Worm (Caenorhabditis elegans) whole organism, L3 larva: Measurements from ENCODE around the gene fbxc-54.

Experiments
- ZK546.5 ChIP-seq: sonication (generic microtip); optimal IDR thresholded peaks from 2 replicates; lab custom pipeline; 2017; ENCODE audit warnings: missing biosample characterization, missing genetic modification characterization
- ama-1 ChIP-seq: fragments of 150-350 bp; optimal IDR thresholded peaks from 2 replicates; lab custom pipeline; 2018
- ceh-16 ChIP-seq: sonication (generic microtip); optimal IDR thresholded peaks from 2 replicates; lab custom pipeline; 2017; ENCODE audit warnings: missing biosample characterization, missing genetic modification characterization
- ceh-82 ChIP-seq: fragments of 150-350 bp; optimal IDR thresholded peaks from 2 replicates; lab custom pipeline; 2014; ENCODE audit warnings: missing biosample characterization, missing genetic modification characterization
- eor-1 ChIP-seq, 2 experiments: fragments of 150-350 bp; optimal IDR thresholded peaks; 2 replicates each; lab custom pipeline; 2014 to 2018; ENCODE audit warnings: missing biosample characterization in 2 of 2, missing genetic modification characterization in 2 of 2
- fos-1 ChIP-seq: fragments of 150-350 bp; optimal IDR thresholded peaks from 2 replicates; lab custom pipeline; 2014; ENCODE audit warnings: missing biosample characterization, missing genetic modification characterization
- lin-15B ChIP-seq: fragments of 150-350 bp; optimal IDR thresholded peaks from 2 replicates; lab custom pipeline; 2014; ENCODE audit warnings: missing biosample characterization, missing genetic modification characterization
- lin-39 ChIP-seq: fragments of 150-350 bp; optimal IDR thresholded peaks from 2 replicates; lab custom pipeline; 2018; ENCODE audit warnings: missing biosample characterization, missing genetic modification reagents, missing genetic modification characterization
- mdl-1 ChIP-seq: fragments of 150-350 bp; optimal IDR thresholded peaks from 2 replicates; lab custom pipeline; 2014; ENCODE audit warnings: missing biosample characterization, missing genetic modification characterization
- nhr-11 ChIP-seq: fragments of 150-350 bp; optimal IDR thresholded peaks from 2 replicates; lab custom pipeline; 2014; ENCODE audit warnings: missing biosample characterization, missing genetic modification characterization
- nhr-25 ChIP-seq: sonication (generic microtip); optimal IDR thresholded peaks from 2 replicates; lab custom pipeline; 2017; ENCODE audit warnings: missing biosample characterization, missing genetic modification characterization
- unc-39 ChIP-seq: sonication (generic microtip); optimal IDR thresholded peaks from 4 replicates; lab custom pipeline; 2017; ENCODE audit warnings: missing biosample characterization, missing genetic modification characterization
- zag-1 ChIP-seq: fragments of 150-350 bp; optimal IDR thresholded peaks from 2 replicates; lab custom pipeline; 2014; ENCODE audit warnings: missing biosample characterization, missing genetic modification characterization

DNA sequence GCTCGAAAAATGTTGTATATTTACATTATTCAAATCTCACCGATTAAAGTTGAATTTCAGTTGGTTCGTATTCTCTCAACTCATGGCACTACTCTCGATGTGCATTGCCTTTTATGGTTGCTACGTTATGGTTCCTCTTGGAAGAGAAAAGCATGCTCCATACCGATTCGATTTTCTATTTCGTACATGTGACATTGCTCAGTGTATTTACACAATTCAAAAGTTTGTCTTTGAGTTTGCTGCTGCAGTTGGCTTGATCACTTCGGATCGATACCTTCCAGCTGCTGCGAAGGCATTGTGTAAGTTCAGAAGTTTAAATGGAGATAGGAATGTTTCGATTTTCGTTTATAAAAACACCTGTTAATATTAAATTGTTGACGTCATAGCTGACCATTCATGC, 23.3 kb upstream of the fbxc-54 start:
- TF ChIP-seq lin-39 (tag; lab: Kevin White, UChicago) = no peak
- no peak for TF ChIP-seq ceh-82 (tag; lab: Kevin White, UChicago)
- no peak for TF ChIP-seq zag-1 (tag; lab: Kevin White, UChicago)
- TF ChIP-seq ama-1 (lab: Kevin White, UChicago) = no peak
- TF ChIP-seq lin-15B (tag; lab: Kevin White, UChicago) = no peak
- no peak for TF ChIP-seq nhr-11
- no peak for TF ChIP-seq eor-1 (tag; optimal IDR thresholded peaks at IDR 0.05; lab: Kevin White, UChicago)
- no peak for TF ChIP-seq ceh-16 (tag; lab: Kevin White, UChicago)
- no peak for TF ChIP-seq nhr-25 (tag; lab: Kevin White, UChicago)
- TF ChIP-seq mdl-1 = no peak
- no peak for TF ChIP-seq ZK546.5 (tag; lab: Kevin White, UChicago)
- TF ChIP-seq unc-39 = no peak
- TF ChIP-seq fos-1 (tag; lab: Kevin White, UChicago) = no peak
